Worm (Caenorhabditis elegans) whole organism, late embryonic: Measurements from ENCODE around the gene Y57G11C.46.

Experiments used
- ceh-18 ChIP-seq: sonication (generic microtip); optimal IDR thresholded peaks from 2 replicates; lab custom pipeline; 2016; ENCODE audit warnings: missing genetic modification characterization, missing compliant biosample characterization
- ceh-31 ChIP-seq: sonication (generic microtip); optimal IDR thresholded peaks from 2 replicates; lab custom pipeline; 2016; ENCODE audit warnings: missing genetic modification characterization, missing compliant biosample characterization
- elt-2 ChIP-seq: sonication (generic microtip); optimal IDR thresholded peaks from 2 replicates; lab custom pipeline; 2016; ENCODE audit warnings: missing genetic modification reagents, missing genetic modification characterization, missing compliant biosample characterization
- hlh-30 ChIP-seq: sonication (generic microtip); optimal IDR thresholded peaks from 2 replicates; lab custom pipeline; 2017; ENCODE audit warnings: antibody characterized with exemption, missing genetic modification characterization, missing compliant biosample characterization; ENCODE audit not compliant: insufficient read depth
- nfya-1 ChIP-seq: sonication (generic microtip); optimal IDR thresholded peaks from 2 replicates; lab custom pipeline; 2017; ENCODE audit warnings: missing genetic modification characterization, mild to moderate bottlenecking, missing compliant biosample characterization, antibody characterized with exemption, moderate library complexity
- sox-2 ChIP-seq: fragments of 200-800 bp; sonication (Bioruptor generic); IDR thresholded peaks from 2 replicates; pipeline ENCODE4 v1.3.6; 2022; ENCODE audit warnings: missing genetic modification reagents, missing genetic modification characterization, missing compliant biosample characterization
- tbx-2 ChIP-seq: sonication (generic microtip); optimal IDR thresholded peaks from 2 replicates; lab custom pipeline; 2016; ENCODE audit warnings: missing genetic modification characterization, missing compliant biosample characterization
- unc-42 ChIP-seq: sonication (generic microtip); optimal IDR thresholded peaks from 2 replicates; lab custom pipeline; 2016; ENCODE audit warnings: missing genotype, missing genetic modification characterization, missing compliant biosample characterization

Y57G11C.46 gene

DNA sequence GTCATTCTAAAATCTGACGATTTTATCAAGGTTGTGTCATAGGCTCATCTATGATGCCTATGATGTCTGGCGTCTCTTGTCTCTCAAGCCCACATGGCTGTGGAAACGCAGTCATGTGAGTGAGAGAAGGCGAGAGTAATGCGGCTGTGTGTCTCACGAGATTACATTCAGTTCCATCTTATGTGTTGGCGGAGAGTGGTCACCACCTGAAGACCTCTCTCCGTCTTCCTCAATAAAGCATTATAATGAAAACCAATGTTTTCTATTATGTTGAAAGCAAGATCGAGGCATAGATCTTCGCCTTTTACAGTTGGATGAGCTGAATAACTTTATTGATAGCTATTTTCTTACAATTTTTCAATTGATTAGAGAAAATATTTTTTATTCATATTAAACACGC lies 52.8 kb downstream of the Y57G11C.46 start:
- peak; percentile 44 for TF ChIP-seq ceh-31 (tag; lab: Kevin White, UChicago)
- 0 out of 2 replicates have a peak, but pooled peaks have one; percentile 43 for TF ChIP-seq sox-2
- TF ChIP-seq ceh-18 (tag; lab: Kevin White, UChicago), result peak; percentile 40
- TF ChIP-seq nfya-1 (tag; lab: Kevin White, UChicago), result peak; percentile 27
- TF ChIP-seq tbx-2 (tag; lab: Kevin White, UChicago), result peak; percentile 24
- TF ChIP-seq unc-42 (tag; lab: Kevin White, UChicago), result peak; percentile 16
- TF ChIP-seq hlh-30, result peak; percentile 93
- peak; percentile 4 for TF ChIP-seq elt-2 (tag; lab: Kevin White, UChicago)
